Worm (Caenorhabditis elegans): ENCODE results near the gene F54G2.1.

F54G2.1 gene

ce11 chrX:2687174-2687573 lies 23.0 kb upstream of the F54G2.1 start, which contains the start of gene immt-1 (continued):
- TF ChIP-seq dmd-4 (tag; optimal IDR thresholded peaks at IDR 0.05; ENCODE audit: borderline replicate concordance) (peak; percentile 34), C38D4.7 (GFP tag; optimal IDR thresholded peaks at IDR 0.05) (peak; percentile 14), dve-1 (tag; optimal IDR thresholded peaks at IDR 0.05) (peak; percentile 60), ceh-34 (tag; optimal IDR thresholded peaks at IDR 0.05) (peak; percentile 8), eyg-1 (tag; optimal IDR thresholded peaks at IDR 0.05) (no peak), pha-2 (tag; optimal IDR thresholded peaks at IDR 0.05) (no peak), unc-3 (GFP tag; conservative IDR thresholded peaks at IDR 0.05) (no peak), unc-3 (tag; optimal IDR thresholded peaks at IDR 0.05) (peak; percentile 15), ceh-18 (tag; optimal IDR thresholded peaks at IDR 0.05) (peak; percentile 46), ttx-3 (tag; optimal IDR thresholded peaks at IDR 0.05) (no peak), zip-5 (tag; optimal IDR thresholded peaks at IDR 0.05) (no peak), hlh-15 (tag; optimal IDR thresholded peaks at IDR 0.05) (no peak), rnt-1 (tag; optimal IDR thresholded peaks at IDR 0.05) (peak; percentile 12), nhr-11 (tag; optimal IDR thresholded peaks at IDR 0.05) (no peak), hlh-30 (tag; optimal IDR thresholded peaks at IDR 0.05; ENCODE audit: insufficient read depth) (peak; percentile 11), ref-2 (tag; optimal IDR thresholded peaks at IDR 0.05) (peak; percentile 32), ahr-1 (tag; optimal IDR thresholded peaks at IDR 0.05) (no peak), npax-4 (tag; optimal IDR thresholded peaks at IDR 0.05) (no peak), K02D7.2 (tag; optimal IDR thresholded peaks at IDR 0.05) (no peak), pax-1 (tag; optimal IDR thresholded peaks at IDR 0.05) (peak; percentile 50), T23F11.4 (GFP tag; optimal IDR thresholded peaks at IDR 0.05) (no peak), lim-6 (tag; optimal IDR thresholded peaks at IDR 0.05) (no peak), unc-42 (tag; optimal IDR thresholded peaks at IDR 0.05) (peak; percentile 62), ceh-45 (GFP tag; IDR thresholded peaks at IDR 0.05) (no peak), sox-4 (tag; optimal IDR thresholded peaks at IDR 0.05) (no peak), madf-2 (tag; optimal IDR thresholded peaks at IDR 0.05) (peak; percentile 16), pqm-1 (tag; optimal IDR thresholded peaks at IDR 0.05) (no peak), ceh-24 (tag; optimal IDR thresholded peaks at IDR 0.05) (no peak), fkh-10 (GFP tag; optimal IDR thresholded peaks at IDR 0.05) (no peak), fkh-6 (tag; optimal IDR thresholded peaks at IDR 0.05) (no peak), sdc-2 (tag; optimal IDR thresholded peaks at IDR 0.05) (no peak), ceh-2 (tag; optimal IDR thresholded peaks at IDR 0.05) (peak; percentile 35), fax-1 (tag; optimal IDR thresholded peaks at IDR 0.05) (no peak), hlh-13 (GFP tag; optimal IDR thresholded peaks at IDR 0.05) (no peak), ama-1 (optimal IDR thresholded peaks at IDR 0.05) (no peak)

ce11 chrX:2684448-2684847 lies 20.3 kb upstream of the F54G2.1 start:
- TF ChIP-seq lim-6 (tag; optimal IDR thresholded peaks at IDR 0.05) (no peak), sox-2 (GFP tag; IDR thresholded peaks at IDR 0.05) (no peak), nfya-1 (tag; optimal IDR thresholded peaks at IDR 0.05) (no peak), rnt-1 (tag; optimal IDR thresholded peaks at IDR 0.05) (no peak), ets-4 (tag; optimal IDR thresholded peaks at IDR 0.05) (no peak), ref-2 (tag; optimal IDR thresholded peaks at IDR 0.05) (no peak), C38D4.7 (GFP tag; optimal IDR thresholded peaks at IDR 0.05) (no peak), ahr-1 (tag; optimal IDR thresholded peaks at IDR 0.05) (no peak), ztf-16 (tag; optimal IDR thresholded peaks at IDR 0.05) (no peak), ceh-9 (tag; optimal IDR thresholded peaks at IDR 0.05) (no peak), fax-1 (tag; optimal IDR thresholded peaks at IDR 0.05) (no peak), che-1 (tag; optimal IDR thresholded peaks at IDR 0.05) (no peak), elt-4 (tag; optimal IDR thresholded peaks at IDR 0.05) (no peak), pax-1 (tag; optimal IDR thresholded peaks at IDR 0.05) (no peak), madf-2 (tag; optimal IDR thresholded peaks at IDR 0.05) (no peak), T23F11.4 (GFP tag; optimal IDR thresholded peaks at IDR 0.05) (no peak)

Measured in whole organism, late embryonic.